Worm (Caenorhabditis elegans): ENCODE measurements around the gene D2023.4.

D2023.4 gene

DNA sequence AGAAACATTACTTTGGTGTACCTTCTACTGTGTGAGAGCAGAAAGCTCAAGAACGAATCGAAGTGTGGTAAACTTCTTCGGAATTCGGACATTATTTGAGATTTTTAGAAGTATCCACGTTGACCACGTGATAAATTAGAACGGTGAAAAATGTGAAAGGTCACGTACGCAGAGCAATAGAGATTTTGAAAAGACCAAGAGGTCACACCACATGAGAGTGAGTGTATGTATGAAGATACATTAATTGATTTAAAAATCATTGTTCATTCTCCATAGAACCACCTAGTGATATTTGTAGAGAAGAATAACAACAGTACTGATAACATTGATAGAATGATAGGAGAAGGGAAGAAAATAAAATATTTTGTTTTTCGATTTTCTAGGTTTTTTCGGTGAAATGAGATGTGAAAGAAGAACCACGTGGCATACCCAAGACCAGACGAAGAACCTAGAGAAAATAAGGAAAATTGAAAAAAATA lies 3.1 kb downstream of the D2023.4 start, which contains the start of gene pyc-1 (continued):
- TF ChIP-seq fkh-4 (tag; optimal IDR thresholded peaks at IDR 0.05; ENCODE audit: borderline replicate concordance): no peak
- TF ChIP-seq tbx-2 (tag; optimal IDR thresholded peaks at IDR 0.05): peak; percentile 25
- TF ChIP-seq dsc-1 (tag; optimal IDR thresholded peaks at IDR 0.05): no peak
- TF ChIP-seq sox-4 (tag; optimal IDR thresholded peaks at IDR 0.05): no peak
- no peak for TF ChIP-seq isw-1 (GFP tag; IDR thresholded peaks at IDR 0.05)
- TF ChIP-seq fkh-8 (tag; optimal IDR thresholded peaks at IDR 0.05): no peak
- TF ChIP-seq elt-2 (tag; optimal IDR thresholded peaks at IDR 0.05): peak; percentile 37

DNA sequence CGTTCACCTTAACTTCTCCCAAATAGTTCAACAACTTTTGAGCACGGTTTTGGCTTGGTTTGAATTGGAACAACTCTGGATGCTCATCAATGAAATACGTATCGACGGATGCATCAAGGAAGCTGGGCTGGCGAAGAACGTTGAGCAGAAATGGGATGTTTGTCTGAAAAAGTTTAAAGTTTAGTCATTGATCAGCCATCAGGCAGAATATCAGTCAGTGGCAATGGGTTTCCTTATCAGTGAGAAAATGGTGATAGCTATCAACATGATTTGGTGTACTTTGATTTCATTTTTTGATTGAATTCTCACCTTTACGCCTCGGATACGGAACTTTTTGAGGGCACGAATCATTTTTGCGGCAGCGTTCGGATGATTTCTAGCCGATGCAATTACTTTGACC lies 5.0 kb downstream of the D2023.4 start:
- no peak for TF ChIP-seq snpc-4 (tag; optimal IDR thresholded peaks at IDR 0.05)
- TF ChIP-seq blmp-1 (tag; optimal IDR thresholded peaks at IDR 0.05): no peak
- no peak for TF ChIP-seq ztf-4 (tag; optimal IDR thresholded peaks at IDR 0.05)
- TF ChIP-seq nhr-85 (tag): peak; percentile 61
- no peak for TF ChIP-seq nhr-47 (tag; optimal IDR thresholded peaks at IDR 0.05)
- no peak for TF ChIP-seq nhr-90 (tag; optimal IDR thresholded peaks at IDR 0.05; ENCODE audit: poor library complexity)
- TF ChIP-seq ama-1 (optimal IDR thresholded peaks at IDR 0.05): peak; percentile 2
- TF ChIP-seq zip-4 (GFP tag; optimal IDR thresholded peaks at IDR 0.05): no peak
- no peak for TF ChIP-seq swsn-7 (tag; optimal IDR thresholded peaks at IDR 0.05)
- peak in 1 of 2 experiments; percentile 3 for TF ChIP-seq lin-35 (GFP tag; optimal IDR thresholded peaks at IDR 0.05)
- no peak for TF ChIP-seq nhr-11 (tag; optimal IDR thresholded peaks at IDR 0.05)
- no peak for TF ChIP-seq nhr-77 (tag; optimal IDR thresholded peaks at IDR 0.05)
- no peak for TF ChIP-seq fkh-10 (GFP tag; optimal IDR thresholded peaks at IDR 0.05)
- no peak for TF ChIP-seq jun-1 (tag; optimal IDR thresholded peaks at IDR 0.05)
- TF ChIP-seq nhr-71 (tag; optimal IDR thresholded peaks at IDR 0.05): peak; percentile 1
- TF ChIP-seq C34B4.2 (tag; optimal IDR thresholded peaks at IDR 0.05): no peak
- TF ChIP-seq hlh-17 (GFP tag; optimal IDR thresholded peaks at IDR 0.05; ENCODE audit: borderline replicate concordance): no peak
- TF ChIP-seq efl-3 (GFP tag; optimal IDR thresholded peaks at IDR 0.05): no peak
- TF ChIP-seq irx-1 (tag; optimal IDR thresholded peaks at IDR 0.05): no peak

DNA sequence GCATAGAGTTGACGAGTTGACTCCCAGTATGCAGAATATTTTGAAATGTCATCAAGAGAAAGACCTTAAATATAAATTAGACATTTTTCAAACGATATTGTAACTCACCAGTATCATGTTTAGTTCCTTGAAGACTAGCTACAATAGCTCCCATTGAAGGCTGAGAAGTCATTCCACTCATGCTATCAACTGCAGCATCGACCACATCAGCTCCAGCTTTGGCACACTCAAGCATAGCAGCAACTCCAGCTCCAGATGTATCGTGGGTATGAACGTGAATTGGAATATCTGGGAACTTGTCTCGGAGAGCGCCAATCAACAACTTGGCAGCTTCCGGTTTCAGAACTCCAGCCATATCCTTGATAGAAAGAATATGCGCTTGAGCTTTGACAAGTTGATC lies 6.1 kb downstream of the D2023.4 start:
- TF ChIP-seq efl-1 (optimal IDR thresholded peaks at IDR 0.05) (no peak), efl-1 (GFP tag; optimal IDR thresholded peaks at IDR 0.05 in 1 of 2) (peak in 1 of 2 experiments; percentile 65), nhr-28 (tag; optimal IDR thresholded peaks at IDR 0.05) (no peak)

DNA sequence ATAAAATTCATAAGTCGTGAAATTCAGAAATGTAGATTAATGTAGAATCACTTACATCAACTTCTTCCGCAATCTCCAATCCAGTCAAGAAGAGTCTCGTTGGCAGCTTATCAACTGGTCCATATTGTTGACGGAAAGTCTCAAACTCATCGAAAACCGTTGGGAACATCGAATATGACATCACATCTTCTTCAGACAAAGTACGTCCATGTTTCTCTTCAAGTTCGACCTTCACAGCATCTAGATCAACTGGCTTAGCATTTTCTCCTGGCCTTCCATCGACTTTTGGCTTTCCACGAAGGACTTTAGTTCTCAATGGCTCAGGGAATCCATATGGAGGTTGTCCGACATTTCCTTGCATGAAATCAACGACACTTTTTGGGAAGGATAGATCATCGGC lies 6.8 kb downstream of the D2023.4 start:
- no peak for TF ChIP-seq lsy-2 (tag; optimal IDR thresholded peaks at IDR 0.05)
- peak; percentile 76 for TF ChIP-seq ama-1 (optimal IDR thresholded peaks at IDR 0.05)
- TF ChIP-seq efl-1 (optimal IDR thresholded peaks at IDR 0.05): no peak
- peak in 1 of 2 experiments; percentile 7 for TF ChIP-seq efl-1 (GFP tag; optimal IDR thresholded peaks at IDR 0.05 in 1 of 2)

DNA sequence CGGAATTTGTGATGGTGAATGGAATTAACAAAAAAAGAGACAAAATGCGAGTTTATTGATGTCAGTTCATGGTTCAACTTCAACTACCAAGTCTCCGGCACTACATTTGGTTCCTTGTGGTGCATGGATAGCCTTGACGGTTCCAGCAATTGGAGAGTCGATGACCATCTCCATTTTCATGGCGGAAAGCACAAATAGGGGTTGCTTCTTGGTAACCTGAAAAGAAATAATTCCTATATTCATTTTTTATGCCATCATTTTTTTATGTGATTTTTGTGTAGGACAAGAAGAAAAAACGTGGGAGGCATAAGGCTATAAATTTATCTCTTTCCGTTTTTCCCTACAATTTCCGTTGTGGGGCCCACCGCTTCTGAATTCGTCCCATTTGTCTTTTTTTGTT lies 7.5 kb downstream of the D2023.4 start:
- TF ChIP-seq nhr-85 (tag) (peak; percentile 70), efl-1 (optimal IDR thresholded peaks at IDR 0.05) (no peak), efl-1 (GFP tag; optimal IDR thresholded peaks at IDR 0.05 in 1 of 2) (peak in 1 of 2 experiments; percentile 65), nhr-19 (GFP tag; conservative IDR thresholded peaks at IDR 0.05) (no peak)

DNA sequence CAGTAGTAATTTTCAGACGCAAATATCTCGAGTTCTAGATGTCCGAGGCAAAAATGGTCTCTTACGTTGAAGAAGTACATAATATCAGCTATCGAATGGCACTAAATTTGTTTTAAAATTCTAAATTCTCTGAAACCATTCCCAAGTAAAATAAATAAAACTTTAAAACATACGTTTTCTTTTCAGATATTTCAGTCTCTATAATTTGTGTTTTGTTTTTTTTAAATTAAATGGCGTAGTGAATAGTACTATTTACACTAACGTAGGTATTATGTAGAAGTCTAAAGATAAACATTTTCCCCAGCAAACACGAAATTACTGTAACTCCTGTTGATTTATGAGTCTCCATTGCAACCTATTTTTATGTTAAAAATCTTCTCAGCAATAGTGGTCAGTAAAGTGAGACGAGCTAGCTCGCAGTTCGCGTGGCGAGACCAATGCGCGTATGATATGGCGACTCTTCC lies 8.3 kb downstream of the D2023.4 start:
- TF ChIP-seq fkh-4 (tag; optimal IDR thresholded peaks at IDR 0.05; ENCODE audit: borderline replicate concordance) (no peak), ceh-88 (GFP tag; IDR thresholded peaks at IDR 0.05) (peak; percentile 46; the same call in 1 of the 2 replicates), tlp-1 (tag; optimal IDR thresholded peaks at IDR 0.05) (no peak), nhr-19 (GFP tag; conservative IDR thresholded peaks at IDR 0.05) (peak; percentile 44), nhr-47 (tag; optimal IDR thresholded peaks at IDR 0.05) (peak; percentile 2), ceh-90 (tag; optimal IDR thresholded peaks at IDR 0.05) (no peak), nhr-71 (tag; optimal IDR thresholded peaks at IDR 0.05) (peak; percentile 19), efl-1 (optimal IDR thresholded peaks at IDR 0.05) (no peak), efl-1 (GFP tag; optimal IDR thresholded peaks at IDR 0.05 in 1 of 2) (peak in 1 of 2 experiments; percentile 79), lsy-2 (tag; optimal IDR thresholded peaks at IDR 0.05) (peak in 1 of 2 experiments; percentile 4), isw-1 (GFP tag; IDR thresholded peaks at IDR 0.05) (no peak)
